Worm (Caenorhabditis elegans): ENCODE measurements around the gene emb-8.

Gene emb-8

ce11 chrIII:5217511-5217910 is 18.0 kb upstream of the emb-8 start, which contains the start of gene cutl-19:
Gene cutl-19 (minus strand): TSS chrIII:5217611.
- TF ChIP-seq unc-62 (GFP tag; optimal IDR thresholded peaks at IDR 0.05), result no peak

- TF ChIP-seq unc-62 (GFP tag; optimal IDR thresholded peaks at IDR 0.05), result no peak
Measured at ce11 chrIII:5215375-5215774, 15.9 kb upstream of the emb-8 start, which contains the start of gene ZC155.4. Gene ZC155.4 (minus strand): TSS chrIII:5215475.

ce11 chrIII:5214162-5214561 is 14.7 kb upstream of the emb-8 start:
- TF ChIP-seq unc-62 (GFP tag; optimal IDR thresholded peaks at IDR 0.05), result no peak

- no peak for TF ChIP-seq unc-62 (GFP tag; optimal IDR thresholded peaks at IDR 0.05)
Measured at ce11 chrIII:5210269-5210668, 10.8 kb upstream of the emb-8 start.

ce11 chrIII:5208992-5209391 is 9.5 kb upstream of the emb-8 start, which contains the start of gene syx-16:
Gene syx-16 (minus strand): TSS chrIII:5209109.
- no peak for TF ChIP-seq unc-62 (GFP tag; optimal IDR thresholded peaks at IDR 0.05)

ce11 chrIII:5206861-5207414 is 7.5 kb upstream of the emb-8 start, which contains the start of gene morc-1:
Gene morc-1 (minus strand): TSS chrIII:5206911.
- no peak for TF ChIP-seq unc-62 (GFP tag; optimal IDR thresholded peaks at IDR 0.05)

ce11 chrIII:5203310-5203709 is 3.8 kb upstream of the emb-8 start:
- TF ChIP-seq unc-62 (GFP tag; optimal IDR thresholded peaks at IDR 0.05), result no peak

- no peak for TF ChIP-seq unc-62 (GFP tag; optimal IDR thresholded peaks at IDR 0.05)
Measured at ce11 chrIII:5202641-5203040, 3.2 kb upstream of the emb-8 start.

ce11 chrIII:5201267-5201666 is 1.8 kb upstream of the emb-8 start:
- TF ChIP-seq unc-62 (GFP tag; optimal IDR thresholded peaks at IDR 0.05), result no peak

ce11 chrIII:5200349-5200748 is 872 bp upstream of the emb-8 start:
- TF ChIP-seq unc-62 (GFP tag; optimal IDR thresholded peaks at IDR 0.05), result no peak

- no peak for TF ChIP-seq unc-62 (GFP tag; optimal IDR thresholded peaks at IDR 0.05)
Measured at ce11 chrIII:5196298-5197045, 3.0 kb downstream of the emb-8 start.

- no peak for TF ChIP-seq unc-62 (GFP tag; optimal IDR thresholded peaks at IDR 0.05)
Measured at ce11 chrIII:5195690-5196089, 3.8 kb downstream of the emb-8 start, which contains the start of gene moc-6. Gene moc-6 (plus strand): TSS chrIII:5195990.

ce11 chrIII:5193266-5193665 is 6.2 kb downstream of the emb-8 start:
- no peak for TF ChIP-seq unc-62 (GFP tag; optimal IDR thresholded peaks at IDR 0.05)

- no peak for TF ChIP-seq unc-62 (GFP tag; optimal IDR thresholded peaks at IDR 0.05)
Measured at ce11 chrIII:5190671-5191174, 8.8 kb downstream of the emb-8 start, which contains the start of gene hira-1. Gene hira-1 (plus strand): TSS chrIII:5191124.

ce11 chrIII:5190179-5190578 is 9.3 kb downstream of the emb-8 start:
- TF ChIP-seq unc-62 (GFP tag; optimal IDR thresholded peaks at IDR 0.05), result no peak

- TF ChIP-seq unc-62 (GFP tag; optimal IDR thresholded peaks at IDR 0.05), result no peak
Measured at ce11 chrIII:5188426-5188825, 11.1 kb downstream of the emb-8 start, which contains the start of gene K10D2.8. Gene K10D2.8 (plus strand): TSS chrIII:5188726.

ce11 chrIII:5185620-5186019 is 13.9 kb downstream of the emb-8 start, which contains the start of gene pup-2:
Gene pup-2 (plus strand): TSS chrIII:5185920.
- no peak for TF ChIP-seq unc-62 (GFP tag; optimal IDR thresholded peaks at IDR 0.05)

All from whole organism, dauer.